Worm (Caenorhabditis elegans): ENCODE data around the gene nrx-1.

Gene nrx-1

ce11 chrV:10858340-10858739 lies 33.5 kb downstream of the nrx-1 start (continued):
- TF ChIP-seq lin-13 (GFP tag; optimal IDR thresholded peaks at IDR 0.05) (peak; percentile 31), jun-1 (tag; optimal IDR thresholded peaks at IDR 0.05) (peak; percentile 59), lin-39 (tag; optimal IDR thresholded peaks at IDR 0.05) (peak; percentile 68), unc-98 (GFP tag; IDR thresholded peaks at IDR 0.05) (peak; percentile 5; the same call in 1 of the 2 replicates), pax-3 (tag; optimal IDR thresholded peaks at IDR 0.05) (peak; percentile 55), dsc-1 (tag; optimal IDR thresholded peaks at IDR 0.05) (peak; percentile 82), zip-4 (GFP tag; optimal IDR thresholded peaks at IDR 0.05) (peak; percentile 47), ets-5 (GFP tag; IDR thresholded peaks at IDR 0.05) (no peak), C34B4.2 (tag; optimal IDR thresholded peaks at IDR 0.05) (no peak), alr-1 (tag; optimal IDR thresholded peaks at IDR 0.05; ENCODE audit: borderline replicate concordance) (no peak), ceh-88 (GFP tag; IDR thresholded peaks at IDR 0.05) (no peak), unc-86 (tag; optimal IDR thresholded peaks at IDR 0.05) (peak; percentile 84), lsy-2 (tag; optimal IDR thresholded peaks at IDR 0.05) (peak; percentile 75 to 79), ces-1 (GFP tag; optimal IDR thresholded peaks at IDR 0.05) (no peak), mep-1 (tag; optimal IDR thresholded peaks at IDR 0.05) (peak; percentile 75), Y116A8C.19 (tag; optimal IDR thresholded peaks at IDR 0.05; ENCODE audit: borderline replicate concordance) (no peak), nhr-76 (tag; optimal IDR thresholded peaks at IDR 0.05) (no peak), ceh-63 (GFP tag; optimal IDR thresholded peaks at IDR 0.05) (peak; percentile 61), nhr-84 (tag; optimal IDR thresholded peaks at IDR 0.05) (no peak), unc-62 (GFP tag; optimal IDR thresholded peaks at IDR 0.05) (no peak), nhr-71 (tag; optimal IDR thresholded peaks at IDR 0.05) (peak; percentile 96), grh-1 (GFP tag; IDR thresholded peaks at IDR 0.05) (no peak), rnt-1 (tag; optimal IDR thresholded peaks at IDR 0.05) (peak; percentile 88), ceh-8 (GFP tag; optimal IDR thresholded peaks at IDR 0.05) (peak; percentile 31), hlh-4 (tag; optimal IDR thresholded peaks at IDR 0.05) (no peak), elt-2 (tag; optimal IDR thresholded peaks at IDR 0.05) (peak; percentile 11), lin-15B (tag; optimal IDR thresholded peaks at IDR 0.05) (no peak), blmp-1 (tag; optimal IDR thresholded peaks at IDR 0.05) (peak; percentile 36), swsn-7 (tag; optimal IDR thresholded peaks at IDR 0.05) (peak; percentile 78), snu-23 (GFP tag; optimal IDR thresholded peaks at IDR 0.05) (peak; percentile 87), nhr-12 (tag; optimal IDR thresholded peaks at IDR 0.05) (no peak), lin-35 (GFP tag; optimal IDR thresholded peaks at IDR 0.05) (peak; percentile 39 to 42), nhr-19 (GFP tag; conservative IDR thresholded peaks at IDR 0.05) (peak; percentile 87), xbp-1 (tag; optimal IDR thresholded peaks at IDR 0.05) (peak; percentile 75), sup-37 (GFP tag; optimal IDR thresholded peaks at IDR 0.05) (peak; percentile 73), fos-1 (tag; optimal IDR thresholded peaks at IDR 0.05) (no peak), nhr-47 (tag; optimal IDR thresholded peaks at IDR 0.05) (peak; percentile 89), hpl-2 (GFP tag; optimal IDR thresholded peaks at IDR 0.05) (no peak), egl-27 (tag; optimal IDR thresholded peaks at IDR 0.05) (peak in 1 of 2 experiments; percentile 24), sptf-1 (tag; optimal IDR thresholded peaks at IDR 0.05) (no peak), mdl-1 (tag; optimal IDR thresholded peaks at IDR 0.05) (peak; percentile 3 to 91), egl-13 (tag; optimal IDR thresholded peaks at IDR 0.05) (peak; percentile 84), C04F5.9 (tag; optimal IDR thresholded peaks at IDR 0.05) (peak; percentile 1), irx-1 (tag; optimal IDR thresholded peaks at IDR 0.05) (peak; percentile 77), nhr-90 (tag; optimal IDR thresholded peaks at IDR 0.05; ENCODE audit: poor library complexity) (peak; percentile 31), ceh-82 (tag; optimal IDR thresholded peaks at IDR 0.05) (peak; percentile 28 to 80 (median 60)), fkh-4 (tag; optimal IDR thresholded peaks at IDR 0.05; ENCODE audit: borderline replicate concordance) (peak; percentile 51), fkh-8 (tag; optimal IDR thresholded peaks at IDR 0.05) (peak; percentile 60), sox-4 (tag; optimal IDR thresholded peaks at IDR 0.05) (peak; percentile 13), nhr-85 (tag) (peak; percentile 84), elt-3 (tag; optimal IDR thresholded peaks at IDR 0.05) (no peak), zag-1 (tag; optimal IDR thresholded peaks at IDR 0.05) (no peak), ceh-90 (tag; optimal IDR thresholded peaks at IDR 0.05) (no peak)
